Fruit fly (Drosophila melanogaster) whole organism, pupa: ENCODE results near the gene CG5973.

ENCODE experiments used
- CG10348 ChIP-seq: fragments of 200-800 bp; sonication (Bioruptor generic); IDR thresholded peaks from 2 replicates; pipeline ENCODE4 v1.3.6; 2022; ENCODE audit warnings: missing biosample characterization, missing genetic modification characterization
- CG12605 ChIP-seq: fragments of 200-800 bp; sonication (Bioruptor generic); IDR thresholded peaks from 2 replicates; pipeline ENCODE4 v1.3.6; 2022; ENCODE audit warnings: missing biosample characterization, missing genetic modification characterization
- CG13204 ChIP-seq: fragments of 200-800 bp; sonication (Bioruptor generic); optimal IDR thresholded peaks from 2 replicates; lab custom pipeline; 2018; ENCODE audit warnings: missing biosample characterization, mild to moderate bottlenecking, missing genetic modification characterization, moderate library complexity
- CG15710 ChIP-seq: fragments of 200-800 bp; sonication (Bioruptor generic); optimal IDR thresholded peaks from 2 replicates; lab custom pipeline; 2018; ENCODE audit warnings: missing biosample characterization, mild to moderate bottlenecking, missing genetic modification characterization, moderate library complexity
- CG17806 ChIP-seq: fragments of 200-800 bp; sonication (Bioruptor generic); optimal IDR thresholded peaks from 2 replicates; lab custom pipeline; 2018; ENCODE audit warnings: missing biosample characterization, mild to moderate bottlenecking, missing genetic modification characterization, moderate library complexity
- CG32121 ChIP-seq: fragments of 200-800 bp; sonication (Bioruptor generic); IDR thresholded peaks from 2 replicates; pipeline ENCODE4 v1.3.6; 2022; ENCODE audit warnings: missing biosample characterization, missing genetic modification characterization
- CG34367 ChIP-seq: fragments of 200-800 bp; sonication (Bioruptor generic); optimal IDR thresholded peaks from 2 replicates; lab custom pipeline; 2018; ENCODE audit warnings: missing biosample characterization, mild to moderate bottlenecking, missing genetic modification characterization
- CG8301 ChIP-seq: fragments of 200-800 bp; sonication (Bioruptor generic); optimal IDR thresholded peaks from 2 replicates; lab custom pipeline; 2018; ENCODE audit warnings: missing biosample characterization, mild to moderate bottlenecking, missing genetic modification characterization
- EcR ChIP-seq: fragments of 200-800 bp; sonication (Bioruptor generic); optimal IDR thresholded peaks from 3 replicates; lab custom pipeline; 2019; ENCODE audit warnings: missing biosample characterization, missing genetic modification characterization, mild to moderate bottlenecking, moderate library complexity, missing genetic modification reagents
- Pif1A ChIP-seq: fragments of 200-800 bp; sonication (Bioruptor generic); optimal IDR thresholded peaks from 3 replicates; lab custom pipeline; 2016; ENCODE audit warnings: missing biosample characterization, missing genetic modification characterization
- Pif1B ChIP-seq: fragments of 200-800 bp; sonication (Bioruptor generic); optimal IDR thresholded peaks from 3 replicates; lab custom pipeline; 2016; ENCODE audit warnings: missing biosample characterization, missing genetic modification characterization

dm6 chr2L:7411947-7412621, 25.2 kb upstream of the CG5973 start, which contains the start of gene chm:
- no peak for TF ChIP-seq CG12605
- TF ChIP-seq CG13204 (GFP tag; lab: Kevin White, UChicago): no peak
- no peak for TF ChIP-seq CG34367
- no peak for TF ChIP-seq EcR (GFP tag; lab: Kevin White, UChicago)
- no peak for TF ChIP-seq CG8301 (tag; lab: Kevin White, UChicago)
- TF ChIP-seq CG32121: no peak
- no peak for TF ChIP-seq Pif1B (GFP tag; lab: Kevin White, UChicago)
- no peak for TF ChIP-seq Pif1A (GFP tag; lab: Kevin White, UChicago)
- no peak for TF ChIP-seq CG17806 (tag; lab: Kevin White, UChicago)
- no peak for TF ChIP-seq CG15710 (tag; lab: Kevin White, UChicago)
- no peak for TF ChIP-seq CG10348 (GFP tag; lab: Robert Waterston, UW)
